Fruit fly (Drosophila melanogaster) whole organism, pupa: ENCODE results near the gene CG4615.

Experiments
- CG10348 ChIP-seq: fragments of 200-800 bp; sonication (Bioruptor generic); IDR thresholded peaks from 2 replicates; pipeline ENCODE4 v1.3.6; 2022; ENCODE audit warnings: missing biosample characterization, missing genetic modification characterization
- CG12605 ChIP-seq: fragments of 200-800 bp; sonication (Bioruptor generic); IDR thresholded peaks from 2 replicates; pipeline ENCODE4 v1.3.6; 2022; ENCODE audit warnings: missing biosample characterization, missing genetic modification characterization
- CG13204 ChIP-seq: fragments of 200-800 bp; sonication (Bioruptor generic); optimal IDR thresholded peaks from 2 replicates; lab custom pipeline; 2018; ENCODE audit warnings: missing biosample characterization, mild to moderate bottlenecking, missing genetic modification characterization, moderate library complexity
- CG14655 ChIP-seq: fragments of 200-800 bp; sonication (Bioruptor generic); optimal IDR thresholded peaks from 3 replicates; lab custom pipeline; 2017; ENCODE audit warnings: mild to moderate bottlenecking, missing biosample characterization, missing genetic modification reagents, missing genetic modification characterization
- CG15710 ChIP-seq: fragments of 200-800 bp; sonication (Bioruptor generic); optimal IDR thresholded peaks from 2 replicates; lab custom pipeline; 2018; ENCODE audit warnings: missing biosample characterization, mild to moderate bottlenecking, missing genetic modification characterization, moderate library complexity
- CG17806 ChIP-seq: fragments of 200-800 bp; sonication (Bioruptor generic); optimal IDR thresholded peaks from 2 replicates; lab custom pipeline; 2018; ENCODE audit warnings: missing biosample characterization, mild to moderate bottlenecking, missing genetic modification characterization, moderate library complexity
- CG32121 ChIP-seq: fragments of 200-800 bp; sonication (Bioruptor generic); IDR thresholded peaks from 2 replicates; pipeline ENCODE4 v1.3.6; 2022; ENCODE audit warnings: missing biosample characterization, missing genetic modification characterization
- CG34367 ChIP-seq: fragments of 200-800 bp; sonication (Bioruptor generic); optimal IDR thresholded peaks from 2 replicates; lab custom pipeline; 2018; ENCODE audit warnings: missing biosample characterization, mild to moderate bottlenecking, missing genetic modification characterization
- CG4496 ChIP-seq: fragments of 200-800 bp; sonication (Bioruptor generic); IDR thresholded peaks from 3 replicates; pipeline ENCODE4 v1.3.6; 2022; ENCODE audit warnings: missing biosample characterization, missing genetic modification characterization
- CG8159 ChIP-seq: fragments of 200-800 bp; sonication (Bioruptor generic); optimal IDR thresholded peaks from 3 replicates; lab custom pipeline; 2018; ENCODE audit warnings: missing biosample characterization, mild to moderate bottlenecking, missing genetic modification characterization, moderate library complexity
- CG8301 ChIP-seq: fragments of 200-800 bp; sonication (Bioruptor generic); optimal IDR thresholded peaks from 2 replicates; lab custom pipeline; 2018; ENCODE audit warnings: missing biosample characterization, mild to moderate bottlenecking, missing genetic modification characterization
- CG9948 ChIP-seq: fragments of 200-800 bp; sonication (Bioruptor generic); optimal IDR thresholded peaks from 2 replicates; lab custom pipeline; 2018; ENCODE audit warnings: missing biosample characterization, mild to moderate bottlenecking, missing genetic modification characterization, moderate library complexity
- D1 ChIP-seq: fragments of 200-800 bp; sonication (Bioruptor generic); optimal IDR thresholded peaks from 2 replicates; lab custom pipeline; 2018; ENCODE audit warnings: missing biosample characterization, mild to moderate bottlenecking, missing genetic modification characterization, moderate library complexity
- EcR ChIP-seq: fragments of 200-800 bp; sonication (Bioruptor generic); optimal IDR thresholded peaks from 3 replicates; lab custom pipeline; 2019; ENCODE audit warnings: missing biosample characterization, missing genetic modification characterization, mild to moderate bottlenecking, moderate library complexity, missing genetic modification reagents
- Ets98B ChIP-seq: fragments of 200-800 bp; sonication (Bioruptor generic); IDR thresholded peaks from 2 replicates; pipeline ENCODE4 v1.3.6; 2022; ENCODE audit warnings: missing biosample characterization, missing genetic modification characterization
- Pif1A ChIP-seq: fragments of 200-800 bp; sonication (Bioruptor generic); optimal IDR thresholded peaks from 3 replicates; lab custom pipeline; 2016; ENCODE audit warnings: missing biosample characterization, missing genetic modification characterization
- Pif1B ChIP-seq: fragments of 200-800 bp; sonication (Bioruptor generic); optimal IDR thresholded peaks from 3 replicates; lab custom pipeline; 2016; ENCODE audit warnings: missing biosample characterization, missing genetic modification characterization
- Snoo ChIP-seq: fragments of 200-800 bp; sonication (Bioruptor generic); optimal IDR thresholded peaks from 3 replicates; lab custom pipeline; 2017; ENCODE audit warnings: missing biosample characterization, mild to moderate bottlenecking, missing genetic modification characterization, inconsistent platforms
- fd96Ca ChIP-seq: fragments of 200-800 bp; sonication (Bioruptor generic); IDR thresholded peaks from 3 replicates; pipeline ENCODE4 v1.3.6; 2022; ENCODE audit warnings: missing biosample characterization, missing genetic modification characterization
- gl ChIP-seq: fragments of 200-800 bp; sonication (Bioruptor generic); optimal IDR thresholded peaks from 2 replicates; lab custom pipeline; 2018; ENCODE audit warnings: missing biosample characterization, mild to moderate bottlenecking, missing genetic modification characterization
- rn ChIP-seq: fragments of 200-800 bp; sonication (Bioruptor generic); IDR thresholded peaks from 2 replicates; pipeline ENCODE4 v1.3.6; 2022; ENCODE audit warnings: missing biosample characterization, missing genetic modification characterization

The CG4615 gene

DNA sequence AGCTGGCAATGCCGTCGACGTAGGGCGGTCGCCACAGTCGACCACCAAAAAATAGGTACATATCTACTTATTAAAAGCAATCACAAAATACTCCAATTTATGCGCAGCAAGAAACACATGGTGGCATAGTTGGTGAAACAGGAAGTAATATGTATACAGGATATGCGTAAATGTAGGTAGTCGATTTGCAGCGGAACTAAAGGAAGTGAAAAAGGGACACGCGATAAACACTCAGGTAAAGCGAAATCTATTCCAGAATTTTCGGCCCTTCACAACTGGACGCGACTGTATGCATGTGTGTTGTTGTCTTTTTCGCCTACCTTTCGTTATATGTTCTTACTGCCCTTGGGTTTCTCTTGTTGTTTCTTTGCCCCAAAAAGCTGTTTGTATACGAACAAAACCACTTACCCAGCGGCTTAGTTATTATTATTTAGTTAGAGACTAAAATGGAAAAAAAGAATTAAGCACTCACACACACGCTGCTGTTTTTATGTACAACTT is 5.6 kb downstream of the CG4615 start:
- TF ChIP-seq CG14655 (GFP tag; lab: Kevin White, UChicago), result peak; percentile 71
- TF ChIP-seq D1 (tag; lab: Kevin White, UChicago), result no peak
- peak; percentile 66 for TF ChIP-seq Pif1A
- peak; percentile 81 for TF ChIP-seq CG15710 (tag; lab: Kevin White, UChicago)
- peak; percentile 74 for TF ChIP-seq Snoo (tag; lab: Kevin White, UChicago)
- peak; percentile 55 for TF ChIP-seq gl (tag; lab: Kevin White, UChicago)
- peak; percentile 85 for TF ChIP-seq CG8159 (tag; lab: Kevin White, UChicago)
- no peak for TF ChIP-seq Pif1B (GFP tag; lab: Kevin White, UChicago)
- peak; percentile 69 for TF ChIP-seq CG34367 (tag; lab: Kevin White, UChicago)
- TF ChIP-seq CG10348, result no peak
- TF ChIP-seq CG12605 (GFP tag; lab: Robert Waterston, UW), result no peak
- TF ChIP-seq CG8301 (tag; lab: Kevin White, UChicago), result peak; percentile 67
- TF ChIP-seq Ets98B (GFP tag; lab: Robert Waterston, UW), result no peak
- peak; percentile 57; the same call in 1 of the 2 replicates for TF ChIP-seq rn
- TF ChIP-seq EcR (GFP tag; lab: Kevin White, UChicago), result no peak
- peak; percentile 46; the same call in 2 of the 3 replicates for TF ChIP-seq CG4496 (GFP tag; lab: Robert Waterston, UW)
- peak; percentile 29 for TF ChIP-seq CG13204
- peak; percentile 71 for TF ChIP-seq CG17806 (tag; lab: Kevin White, UChicago)
- TF ChIP-seq CG32121 (GFP tag; lab: Robert Waterston, UW), result 0 out of 2 replicates have a peak, but pooled peaks have one; percentile 21
- peak; percentile 43; the same call in 1 of the 3 replicates for TF ChIP-seq fd96Ca (GFP tag; lab: Robert Waterston, UW)
- TF ChIP-seq CG9948 (tag; lab: Kevin White, UChicago), result peak; percentile 77

- TF ChIP-seq CG34367 (tag; lab: Kevin White, UChicago) (no peak), CG12605 (GFP tag; lab: Robert Waterston, UW) (0 out of 2 replicates have a peak, but pooled peaks have one; percentile 4), fd96Ca (GFP tag; lab: Robert Waterston, UW) (no peak), CG10348 (no peak), Ets98B (GFP tag; lab: Robert Waterston, UW) (no peak), Snoo (tag; lab: Kevin White, UChicago) (no peak), CG32121 (GFP tag; lab: Robert Waterston, UW) (no peak), D1 (tag; lab: Kevin White, UChicago) (no peak), CG8159 (tag; lab: Kevin White, UChicago) (no peak), EcR (GFP tag; lab: Kevin White, UChicago) (peak; percentile 96), CG8301 (tag; lab: Kevin White, UChicago) (no peak), CG13204 (no peak), CG17806 (tag; lab: Kevin White, UChicago) (no peak), CG4496 (GFP tag; lab: Robert Waterston, UW) (no peak), Pif1A (no peak), gl (tag; lab: Kevin White, UChicago) (no peak)
Observed at dm6 chrX:7095912-7096494, 6.1 kb downstream of the CG4615 start.

- TF ChIP-seq CG34367 (tag; lab: Kevin White, UChicago) (peak; percentile 58), EcR (GFP tag; lab: Kevin White, UChicago) (no peak), rn (0 out of 2 replicates have a peak, but pooled peaks have one; percentile 31), CG4496 (GFP tag; lab: Robert Waterston, UW) (peak; percentile 90), CG8301 (tag; lab: Kevin White, UChicago) (peak; percentile 69), CG13204 (peak; percentile 19), CG9948 (tag; lab: Kevin White, UChicago) (peak; percentile 67), fd96Ca (GFP tag; lab: Robert Waterston, UW) (peak; percentile 84), CG17806 (tag; lab: Kevin White, UChicago) (peak; percentile 77), CG14655 (GFP tag; lab: Kevin White, UChicago) (peak; percentile 71), CG8159 (tag; lab: Kevin White, UChicago) (peak; percentile 77), CG32121 (GFP tag; lab: Robert Waterston, UW) (peak; percentile 83; the same call in 1 of the 2 replicates), Snoo (tag; lab: Kevin White, UChicago) (peak; percentile 84), gl (tag; lab: Kevin White, UChicago) (peak; percentile 19), CG10348 (0 out of 2 replicates have a peak, but pooled peaks have one; percentile 31), Pif1A (peak; percentile 77), CG12605 (GFP tag; lab: Robert Waterston, UW) (peak; percentile 70), Ets98B (GFP tag; lab: Robert Waterston, UW) (peak; percentile 87), Pif1B (GFP tag; lab: Kevin White, UChicago) (peak; percentile 68), CG15710 (tag; lab: Kevin White, UChicago) (peak; percentile 78), D1 (tag; lab: Kevin White, UChicago) (no peak)
Observed at dm6 chrX:7095292-7095911, 6.7 kb downstream of the CG4615 start.

dm6 chrX:7094861-7095260 is 7.2 kb downstream of the CG4615 start:
- TF ChIP-seq CG4496 (GFP tag; lab: Robert Waterston, UW), result no peak
- TF ChIP-seq Snoo (tag; lab: Kevin White, UChicago), result no peak
- TF ChIP-seq CG14655 (GFP tag; lab: Kevin White, UChicago), result no peak
- TF ChIP-seq CG15710 (tag; lab: Kevin White, UChicago), result no peak
- TF ChIP-seq CG12605 (GFP tag; lab: Robert Waterston, UW), result no peak
- no peak for TF ChIP-seq D1 (tag; lab: Kevin White, UChicago)
- no peak for TF ChIP-seq Ets98B (GFP tag; lab: Robert Waterston, UW)
